Worm (Caenorhabditis elegans) whole organism, mixed stage, embryonic: ENCODE results near the gene F55B12.2.

Experiments used
- blmp-1 ChIP-seq: fragments of 150-350 bp; optimal IDR thresholded peaks from 2 replicates; lab custom pipeline; 2014; ENCODE audit warnings: missing biosample characterization, missing genetic modification characterization
- ces-1 ChIP-seq: fragments of 150-350 bp; optimal IDR thresholded peaks from 2 replicates; lab custom pipeline; 2014; ENCODE audit warnings: missing biosample characterization, missing genetic modification reagents, missing genetic modification characterization
- flh-1 ChIP-seq: fragments of 200-800 bp; sonication (Bioruptor generic); optimal IDR thresholded peaks from 2 replicates; lab custom pipeline; 2018; ENCODE audit warnings: mild to moderate bottlenecking, missing genetic modification characterization, moderate library complexity, missing compliant biosample characterization
- lsy-2 ChIP-seq: fragments of 150-350 bp; optimal IDR thresholded peaks from 2 replicates; lab custom pipeline; 2014; ENCODE audit warnings: missing biosample characterization, missing genetic modification characterization
- nhr-76 ChIP-seq: sonication (generic microtip); optimal IDR thresholded peaks from 2 replicates; lab custom pipeline; 2017; ENCODE audit warnings: missing biosample characterization, missing genetic modification characterization

DNA sequence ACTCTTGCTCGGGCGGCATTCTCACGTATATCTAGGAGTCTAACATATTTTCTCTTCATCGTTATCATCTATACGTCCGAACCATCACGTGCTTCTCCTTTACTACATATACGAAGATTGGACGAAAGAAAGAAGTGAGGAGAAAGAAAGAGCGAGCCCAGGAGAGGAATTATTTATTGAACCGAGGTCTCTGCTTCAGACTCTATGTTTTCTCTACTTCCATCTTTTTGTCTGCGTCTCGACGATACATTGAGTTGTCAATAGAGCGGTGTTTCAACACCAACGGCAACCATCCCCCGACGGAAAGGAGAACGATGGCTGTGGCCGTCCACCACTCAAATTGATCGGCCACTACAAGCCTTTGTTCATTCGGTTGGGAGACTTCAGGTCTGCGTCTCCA, 27.4 kb downstream of the F55B12.2 start:
- no peak for TF ChIP-seq blmp-1 (tag; lab: Kevin White, UChicago)
- TF ChIP-seq nhr-76: no peak
- no peak for TF ChIP-seq flh-1 (GFP tag; lab: Kevin White, UChicago)
- peak; percentile 59 for TF ChIP-seq ces-1
- peak; percentile 75 for TF ChIP-seq lsy-2
